Fruit fly (Drosophila melanogaster) whole organism, prepupa: ENCODE results near the gene Elo68alpha.

ENCODE experiments used
- Blimp-1 ChIP-seq: fragments of 200-800 bp; sonication (Bioruptor generic); optimal IDR thresholded peaks from 3 replicates; lab custom pipeline; 2017; ENCODE audit warnings: missing biosample characterization, missing genetic modification characterization, mild to moderate bottlenecking, moderate library complexity, missing genetic modification reagents
- CG10631 ChIP-seq: fragments of 200-800 bp; sonication (Bioruptor generic); optimal IDR thresholded peaks from 2 replicates; lab custom pipeline; 2016; ENCODE audit warnings: missing biosample characterization, missing genetic modification characterization
- CG10669 ChIP-seq: fragments of 200-800 bp; sonication (Bioruptor generic); optimal IDR thresholded peaks from 3 replicates; lab custom pipeline; 2018; ENCODE audit warnings: missing biosample characterization, mild to moderate bottlenecking, missing genetic modification characterization, moderate library complexity
- CG11762 ChIP-seq: fragments of 200-800 bp; sonication (Bioruptor generic); optimal IDR thresholded peaks from 3 replicates; lab custom pipeline; 2016; ENCODE audit warnings: missing biosample characterization, missing genetic modification characterization; ENCODE audit not compliant: insufficient read depth
- CG15336 ChIP-seq: fragments of 200-800 bp; sonication (Bioruptor generic); IDR thresholded peaks from 2 replicates; pipeline ENCODE4 v1.3.6; 2022; ENCODE audit warnings: missing biosample characterization, missing genetic modification characterization
- CG1621 ChIP-seq: fragments of 200-800 bp; sonication (Bioruptor generic); optimal IDR thresholded peaks from 3 replicates; lab custom pipeline; 2018; ENCODE audit warnings: missing biosample characterization, mild to moderate bottlenecking, missing genetic modification characterization
- CG16779 ChIP-seq: fragments of 200-800 bp; sonication (Bioruptor generic); optimal IDR thresholded peaks from 3 replicates; lab custom pipeline; 2017; ENCODE audit warnings: missing biosample characterization, mild to moderate bottlenecking, missing genetic modification characterization
- CG31627 ChIP-seq: fragments of 200-800 bp; sonication (Bioruptor generic); optimal IDR thresholded peaks from 3 replicates; lab custom pipeline; 2016; ENCODE audit warnings: missing biosample characterization, missing genetic modification characterization
- CG32006 ChIP-seq: fragments of 200-800 bp; sonication (Bioruptor generic); optimal IDR thresholded peaks from 3 replicates; lab custom pipeline; 2017; ENCODE audit warnings: missing biosample characterization, mild to moderate bottlenecking, missing genetic modification characterization
- CG34406 ChIP-seq: fragments of 200-800 bp; sonication (Bioruptor generic); optimal IDR thresholded peaks from 3 replicates; lab custom pipeline; 2016; ENCODE audit warnings: missing biosample characterization, missing genetic modification characterization
- CG3919 ChIP-seq: fragments of 200-800 bp; sonication (Bioruptor generic); optimal IDR thresholded peaks from 3 replicates; lab custom pipeline; 2016; ENCODE audit warnings: missing biosample characterization, missing genetic modification characterization
- CG6276 ChIP-seq: fragments of 200-800 bp; sonication (Bioruptor generic); optimal IDR thresholded peaks from 2 replicates; lab custom pipeline; 2017; ENCODE audit warnings: missing biosample characterization, mild to moderate bottlenecking, missing genetic modification characterization
- CG6792 ChIP-seq: fragments of 200-800 bp; sonication (Bioruptor generic); optimal IDR thresholded peaks from 3 replicates; lab custom pipeline; 2016; ENCODE audit warnings: missing biosample characterization, missing genetic modification characterization
- CG6808 ChIP-seq: fragments of 200-800 bp; sonication (Bioruptor generic); optimal IDR thresholded peaks from 3 replicates; lab custom pipeline; 2017; ENCODE audit warnings: missing biosample characterization, missing genetic modification characterization, mild to moderate bottlenecking, moderate library complexity, missing genetic modification reagents
- CG6854 ChIP-seq: fragments of 200-800 bp; sonication (Bioruptor generic); optimal IDR thresholded peaks from 2 replicates; lab custom pipeline; 2017; ENCODE audit warnings: missing biosample characterization, mild to moderate bottlenecking, missing genetic modification characterization
- CG7368 ChIP-seq: fragments of 200-800 bp; sonication (Bioruptor generic); optimal IDR thresholded peaks from 3 replicates; lab custom pipeline; 2016; ENCODE audit warnings: missing biosample characterization, missing genetic modification characterization
- CG8632 ChIP-seq: fragments of 200-800 bp; sonication (Bioruptor generic); optimal IDR thresholded peaks from 3 replicates; lab custom pipeline; 2016; ENCODE audit warnings: missing biosample characterization, missing genetic modification characterization
- Eip78C ChIP-seq: fragments of 200-800 bp; sonication (Bioruptor generic); peaks from one replicate; lab custom pipeline; 2016; ENCODE audit warnings: missing biosample characterization, missing genetic modification characterization
- Ets21C ChIP-seq: fragments of 200-800 bp; sonication (Bioruptor generic); optimal IDR thresholded peaks from 3 replicates; lab custom pipeline; 2016; ENCODE audit warnings: missing biosample characterization, missing genetic modification characterization
- Ets96B ChIP-seq: fragments of 200-800 bp; optimal IDR thresholded peaks from 2 replicates; lab custom pipeline; 2019; ENCODE audit warnings: missing biosample characterization, mild to moderate bottlenecking, missing genetic modification characterization, moderate library complexity
- Gug ChIP-seq: fragments of 200-800 bp; sonication (Bioruptor generic); IDR thresholded peaks from 2 replicates; pipeline ENCODE4 v1.3.6; 2022; ENCODE audit warnings: missing biosample characterization, missing genetic modification characterization
- Hr38 ChIP-seq: sonication (Bioruptor generic); optimal IDR thresholded peaks from 2 replicates; lab custom pipeline; 2016; ENCODE audit warnings: missing biosample characterization, missing genetic modification characterization
- Hr39 ChIP-seq: fragments of 200-800 bp; sonication (Bioruptor generic); optimal IDR thresholded peaks from 2 replicates; lab custom pipeline; 2016; ENCODE audit warnings: missing biosample characterization, missing genetic modification characterization
- Hr4 ChIP-seq: fragments of 200-800 bp; sonication (Bioruptor generic); optimal IDR thresholded peaks from 3 replicates; lab custom pipeline; 2016; ENCODE audit warnings: missing biosample characterization, missing genetic modification characterization
- Lpt ChIP-seq: fragments of 200-800 bp; sonication (Bioruptor generic); optimal IDR thresholded peaks from 3 replicates; lab custom pipeline; 2016; ENCODE audit warnings: missing biosample characterization, missing genetic modification characterization
- Met ChIP-seq: fragments of 200-800 bp; sonication (Bioruptor generic); optimal IDR thresholded peaks from 3 replicates; lab custom pipeline; 2016; ENCODE audit warnings: missing biosample characterization, missing genetic modification characterization
- OdsH ChIP-seq: fragments of 200-800 bp; sonication (Bioruptor generic); optimal IDR thresholded peaks from 3 replicates; lab custom pipeline; 2016; ENCODE audit warnings: missing biosample characterization, missing genetic modification characterization
- Sox15 ChIP-seq: fragments of 200-800 bp; sonication (Bioruptor generic); optimal IDR thresholded peaks from 3 replicates; lab custom pipeline; 2016; ENCODE audit warnings: missing biosample characterization, missing genetic modification characterization
- achi ChIP-seq: fragments of 200-800 bp; sonication (Bioruptor generic); optimal IDR thresholded peaks from 3 replicates; lab custom pipeline; 2016; ENCODE audit warnings: missing biosample characterization, missing genetic modification characterization
- acj6 ChIP-seq: fragments of 200-800 bp; sonication (Bioruptor generic); optimal IDR thresholded peaks from 3 replicates; lab custom pipeline; 2016; ENCODE audit warnings: missing biosample characterization, missing genetic modification characterization
- cyc ChIP-seq: fragments of 200-800 bp; sonication (Bioruptor generic); optimal IDR thresholded peaks from 3 replicates; lab custom pipeline; 2016; ENCODE audit warnings: missing biosample characterization, missing genetic modification characterization
- dsx ChIP-seq: fragments of 200-800 bp; optimal IDR thresholded peaks from 3 replicates; lab custom pipeline; 2019; ENCODE audit warnings: missing biosample characterization, mild to moderate bottlenecking, missing genetic modification characterization, moderate library complexity; ENCODE audit not compliant: poor library complexity, severe bottlenecking
- eg ChIP-seq: fragments of 200-800 bp; sonication (Bioruptor generic); IDR thresholded peaks from 3 replicates; pipeline ENCODE4 v1.3.6; 2022; ENCODE audit warnings: missing biosample characterization, missing genetic modification characterization
- esn ChIP-seq: fragments of 200-800 bp; sonication (Bioruptor generic); optimal IDR thresholded peaks from 2 replicates; lab custom pipeline; 2016; ENCODE audit warnings: missing biosample characterization, mild to moderate bottlenecking, missing genetic modification characterization, moderate library complexity
- fd85E ChIP-seq: fragments of 200-800 bp; sonication (Bioruptor generic); optimal IDR thresholded peaks from 3 replicates; lab custom pipeline; 2016; ENCODE audit warnings: missing biosample characterization, missing genetic modification characterization
- fkh ChIP-seq: fragments of 200-800 bp; sonication (Bioruptor generic); optimal IDR thresholded peaks from 3 replicates; lab custom pipeline; 2017; ENCODE audit warnings: missing biosample characterization, mild to moderate bottlenecking, missing genetic modification characterization, moderate library complexity
- lz ChIP-seq: fragments of 200-800 bp; sonication (Bioruptor generic); optimal IDR thresholded peaks from 3 replicates; lab custom pipeline; 2016; ENCODE audit warnings: missing biosample characterization, missing genetic modification characterization
- net ChIP-seq: fragments of 200-800 bp; sonication (Bioruptor generic); optimal IDR thresholded peaks from 3 replicates; lab custom pipeline; 2016; ENCODE audit warnings: missing biosample characterization, missing genetic modification characterization
- pdm3 ChIP-seq: fragments of 200-800 bp; sonication (Bioruptor generic); optimal IDR thresholded peaks from 3 replicates; lab custom pipeline; 2016; ENCODE audit warnings: missing biosample characterization, missing genetic modification characterization
- salr ChIP-seq, 2 experiments: fragments of 200-800 bp; sonication (Bioruptor generic); optimal IDR thresholded peaks; 3 replicates each; lab custom pipeline; 2016 to 2018; ENCODE audit warnings: missing biosample characterization in 2 of 2, missing genetic modification characterization in 2 of 2, mild to moderate bottlenecking in 1 of 2
- ss ChIP-seq, 2 experiments: fragments of 200-800 bp; sonication (Bioruptor generic); optimal IDR thresholded peaks; 2 replicates in 1 of 2; 3 replicates in 1 of 2; lab custom pipeline; 2017 to 2018; ENCODE audit warnings: mild to moderate bottlenecking in 2 of 2, missing biosample characterization in 2 of 2, missing genetic modification characterization in 2 of 2, moderate library complexity in 1 of 2
- svp ChIP-seq: fragments of 200-800 bp; sonication (Bioruptor generic); peaks from one replicate; lab custom pipeline; 2016; ENCODE audit warnings: missing biosample characterization, missing genetic modification characterization
- topi ChIP-seq: fragments of 200-800 bp; sonication (Bioruptor generic); optimal IDR thresholded peaks from 3 replicates; lab custom pipeline; 2016; ENCODE audit warnings: missing biosample characterization, missing genetic modification characterization

Gene Elo68alpha

DNA sequence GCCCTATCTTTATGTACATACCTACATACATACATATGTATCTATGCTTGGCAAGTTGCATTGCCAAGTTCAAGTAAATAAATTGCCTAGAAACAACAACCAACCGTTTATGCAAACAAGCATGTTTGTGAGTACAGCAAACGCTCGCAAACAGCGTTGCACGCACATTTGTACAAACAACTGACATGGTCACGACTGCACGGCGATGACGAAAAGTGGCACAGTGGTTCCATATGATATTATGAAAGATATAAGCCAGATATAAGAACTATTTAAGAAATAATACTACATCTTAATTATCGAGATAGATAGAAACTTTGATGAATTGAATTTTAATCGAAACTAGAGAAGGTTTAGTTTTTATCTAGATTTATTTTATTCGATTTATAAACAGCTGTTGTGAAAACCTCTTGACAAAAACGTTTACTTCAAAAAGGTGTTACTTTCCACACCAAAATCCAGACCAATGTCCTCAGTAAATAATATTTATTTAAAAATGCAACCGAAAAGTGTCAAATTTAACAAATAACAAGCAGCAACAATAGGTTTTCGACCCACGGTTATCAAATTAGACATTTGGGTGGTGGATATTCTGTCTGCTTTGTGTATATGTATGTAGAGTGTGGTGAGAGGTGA is 12.9 kb downstream of the Elo68alpha start (continued):
- TF ChIP-seq Blimp-1 (GFP tag; lab: Kevin White, UChicago) (no peak), lz (peak; percentile 60), fd85E (no peak), Hr39 (GFP tag; lab: Kevin White, UChicago) (peak; percentile 62), CG16779 (tag; lab: Kevin White, UChicago) (peak; percentile 3), Met (GFP tag; lab: Kevin White, UChicago) (peak; percentile 78), Gug (GFP tag; lab: Robert Waterston, UW) (peak; percentile 58), CG31627 (peak; percentile 54), Lpt (GFP tag; lab: Kevin White, UChicago) (peak; percentile 71), CG34406 (peak; percentile 69), achi (GFP tag; lab: Kevin White, UChicago) (peak; percentile 77), dsx (GFP tag; lab: Kevin White, UChicago) (no peak), CG8632 (GFP tag; lab: Kevin White, UChicago) (peak; percentile 68), CG10631 (GFP tag; lab: Kevin White, UChicago) (peak; percentile 61), CG32006 (GFP tag; lab: Kevin White, UChicago) (peak; percentile 90), esn (GFP tag; lab: Kevin White, UChicago) (peak; percentile 81), OdsH (GFP tag; lab: Kevin White, UChicago) (peak; percentile 77), CG7368 (GFP tag; lab: Kevin White, UChicago) (peak; percentile 12), ss (GFP tag; optimal IDR thresholded peaks at IDR 0.05; lab: Kevin White, UChicago) (peak; percentile 28 to 57), Ets21C (peak; percentile 56), CG11762 (GFP tag; lab: Kevin White, UChicago) (peak; percentile 50), Hr4 (GFP tag; lab: Kevin White, UChicago) (peak; percentile 88), CG6276 (peak; percentile 74), CG3919 (GFP tag; lab: Kevin White, UChicago) (peak; percentile 55), CG6792 (GFP tag; lab: Kevin White, UChicago) (peak; percentile 50), Hr38 (GFP tag; lab: Kevin White, UChicago) (no peak), CG15336 (GFP tag; lab: Robert Waterston, UW) (peak; percentile 82), eg (GFP tag; lab: Robert Waterston, UW) (peak; percentile 67), CG6854 (GFP tag; lab: Kevin White, UChicago) (no peak)
- TF ChIP-seq, all 60 proteins: peak for 47

DNA sequence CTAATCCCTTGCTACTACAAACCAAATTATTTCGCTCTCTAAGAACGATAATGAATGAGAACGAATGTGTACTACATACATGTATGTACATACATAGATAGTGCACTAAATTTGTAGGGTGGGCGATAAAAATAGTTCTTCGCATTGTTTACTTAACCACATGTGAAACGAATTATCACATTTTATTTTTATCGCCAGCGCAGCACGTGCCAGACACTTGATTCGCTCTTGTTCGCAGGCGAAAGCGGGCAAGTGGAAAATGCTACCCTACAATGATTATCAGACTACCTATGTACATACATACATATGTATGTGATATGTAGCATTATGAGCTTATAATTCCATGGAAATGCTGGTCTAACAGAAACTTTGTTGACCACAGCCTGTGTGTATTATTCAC is 17.0 kb downstream of the Elo68alpha start:
- TF ChIP-seq fkh (GFP tag; lab: Kevin White, UChicago), result peak; percentile 84
- no peak for TF ChIP-seq salr (GFP tag; optimal IDR thresholded peaks at IDR 0.05; lab: Kevin White, UChicago)

- TF ChIP-seq CG16779 (tag; lab: Kevin White, UChicago), result peak; percentile 95
- TF ChIP-seq esn (GFP tag; lab: Kevin White, UChicago), result peak; percentile 92
- TF ChIP-seq CG1621 (tag; lab: Kevin White, UChicago), result peak; percentile 93
- peak; percentile 90 for TF ChIP-seq cyc (GFP tag; lab: Kevin White, UChicago)
- TF ChIP-seq CG31627, result peak; percentile 87
- peak; percentile 100 for TF ChIP-seq Eip78C (GFP tag; lab: Kevin White, UChicago)
- peak; percentile 98 for TF ChIP-seq pdm3 (GFP tag; lab: Kevin White, UChicago)
- TF ChIP-seq CG3919 (GFP tag; lab: Kevin White, UChicago), result peak; percentile 98
- TF ChIP-seq Hr38 (GFP tag; lab: Kevin White, UChicago), result peak; percentile 93
- no peak for TF ChIP-seq svp (GFP tag; lab: Kevin White, UChicago)
- peak; percentile 99 for TF ChIP-seq Lpt (GFP tag; lab: Kevin White, UChicago)
- TF ChIP-seq CG10669 (GFP tag; lab: Kevin White, UChicago), result peak; percentile 96
- TF ChIP-seq CG15336 (GFP tag; lab: Robert Waterston, UW), result peak; percentile 100
- peak; percentile 99 for TF ChIP-seq net (GFP tag; lab: Kevin White, UChicago)
- TF ChIP-seq Hr4 (GFP tag; lab: Kevin White, UChicago), result peak; percentile 99
- peak; percentile 93 for TF ChIP-seq topi (GFP tag; lab: Kevin White, UChicago)
- peak; percentile 94 for TF ChIP-seq CG34406
- TF ChIP-seq CG6808, result peak; percentile 93
- TF ChIP-seq Blimp-1 (GFP tag; lab: Kevin White, UChicago), result peak; percentile 68
- peak; percentile 97 for TF ChIP-seq Ets96B
- TF ChIP-seq Sox15 (GFP tag; lab: Kevin White, UChicago), result peak; percentile 80
- TF ChIP-seq CG6792 (GFP tag; lab: Kevin White, UChicago), result peak; percentile 94
- TF ChIP-seq acj6 (GFP tag; lab: Kevin White, UChicago), result peak; percentile 97
- TF ChIP-seq ss (GFP tag; optimal IDR thresholded peaks at IDR 0.05; lab: Kevin White, UChicago), result peak; percentile 95 to 97
- peak; percentile 100 for TF ChIP-seq eg (GFP tag; lab: Robert Waterston, UW)
- no peak for TF ChIP-seq Met (GFP tag; lab: Kevin White, UChicago)
- TF ChIP-seq lz, result peak; percentile 88
- TF ChIP-seq Hr39 (GFP tag; lab: Kevin White, UChicago), result no peak
- TF ChIP-seq achi (GFP tag; lab: Kevin White, UChicago), result peak; percentile 98
- peak; percentile 98 for TF ChIP-seq OdsH (GFP tag; lab: Kevin White, UChicago)
Observed at dm6 chr3L:11084557-11085231, 18.1 kb downstream of the Elo68alpha start.
